Worm (Caenorhabditis elegans): Measurements from ENCODE around the gene W01C8.5.
A peak's percentile ranks its signal among the peaks of the same experiment; 100 is the strongest.

Gene W01C8.5

DNA sequence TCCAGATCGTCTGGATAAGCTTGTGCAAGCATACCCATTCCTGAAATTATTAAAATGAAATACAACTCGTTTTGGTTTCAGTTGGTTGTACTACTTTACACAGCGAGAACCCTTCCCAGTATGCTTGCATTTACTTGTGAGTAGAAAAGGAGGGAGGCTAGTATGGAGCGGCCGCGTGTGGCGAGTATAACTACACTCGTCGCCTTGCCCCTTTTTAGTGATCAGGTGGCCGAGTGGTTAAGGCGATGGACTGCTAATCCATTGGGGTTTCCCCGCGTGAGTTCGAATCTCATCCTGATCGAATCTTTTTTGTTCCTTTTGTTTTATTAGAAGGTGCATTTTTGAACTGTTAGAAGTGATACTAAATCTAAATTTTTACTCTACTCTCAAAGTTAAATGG is 10.7 kb upstream of the W01C8.5 start (continued):
- TF ChIP-seq nhr-80 (tag; optimal IDR thresholded peaks at IDR 0.05) (no peak), let-526 (GFP tag; IDR thresholded peaks at IDR 0.05) (no peak), sdz-38 (tag; optimal IDR thresholded peaks at IDR 0.05) (no peak), snpc-1.3 (tag; optimal IDR thresholded peaks at IDR 0.05; ENCODE audit: insufficient read depth) (no peak), T07F8.4 (tag; optimal IDR thresholded peaks at IDR 0.05) (peak; percentile 83), nhr-27 (tag; optimal IDR thresholded peaks at IDR 0.05) (no peak), F55B11.4 (tag; optimal IDR thresholded peaks at IDR 0.05; ENCODE audit: borderline replicate concordance, insufficient read depth) (no peak), C17E4.6 (GFP tag; IDR thresholded peaks at IDR 0.05) (no peak), ceh-27 (GFP tag; optimal IDR thresholded peaks at IDR 0.05) (peak; percentile 70), Y56A3A.18 (GFP tag; IDR thresholded peaks at IDR 0.05) (peak; percentile 86), repo-1 (tag; optimal IDR thresholded peaks at IDR 0.05) (peak; percentile 49), ets-4 (GFP tag; optimal IDR thresholded peaks at IDR 0.05) (no peak), xnd-1 (tag; optimal IDR thresholded peaks at IDR 0.05) (no peak), somi-1 (GFP tag; optimal IDR thresholded peaks at IDR 0.05) (peak; percentile 58), zim-3 (tag; optimal IDR thresholded peaks at IDR 0.05) (peak; percentile 84), lir-1 (GFP tag; conservative IDR thresholded peaks at IDR 0.05) (0 out of 2 replicates have a peak, but pooled peaks have one; percentile 14), die-1 (tag; optimal IDR thresholded peaks at IDR 0.05) (peak; percentile 93), him-1 (tag; optimal IDR thresholded peaks at IDR 0.05) (peak; percentile 80), mel-28 (tag; optimal IDR thresholded peaks at IDR 0.05; ENCODE audit: borderline replicate concordance) (no peak), unc-62 (GFP tag; optimal IDR thresholded peaks at IDR 0.05) (no peak), T26A5.8 (tag; optimal IDR thresholded peaks at IDR 0.05) (peak; percentile 83), snpc-4 (GFP tag; optimal IDR thresholded peaks at IDR 0.05) (peak; percentile 71), snpc-4 (tag; optimal IDR thresholded peaks at IDR 0.05) (peak in 1 of 4 experiments; percentile 66), cebp-1 (GFP tag; IDR thresholded peaks at IDR 0.05) (no peak), cebp-1 (tag; optimal IDR thresholded peaks at IDR 0.05) (no peak), lsy-27 (tag; optimal IDR thresholded peaks at IDR 0.05; ENCODE audit: borderline replicate concordance, insufficient read depth) (peak; percentile 51), lin-54 (GFP tag; optimal IDR thresholded peaks at IDR 0.05) (peak; percentile 53), nfya-1 (tag; optimal IDR thresholded peaks at IDR 0.05; ENCODE audit: borderline replicate concordance, insufficient read depth) (no peak), F57A8.1 (GFP tag; optimal IDR thresholded peaks at IDR 0.05) (peak; percentile 77), mcd-1 (GFP tag; IDR thresholded peaks at IDR 0.05) (peak; percentile 69), F22D6.2 (tag; optimal IDR thresholded peaks at IDR 0.05) (no peak), ama-1 (optimal IDR thresholded peaks at IDR 0.05) (no peak), ama-1 (GFP tag; optimal IDR thresholded peaks at IDR 0.05) (peak in 1 of 2 experiments; percentile 65), snpc-3.4 (tag; optimal IDR thresholded peaks at IDR 0.05) (peak; percentile 85), madf-3 (GFP tag; IDR thresholded peaks at IDR 0.05) (no peak), ccch-3 (GFP tag; optimal IDR thresholded peaks at IDR 0.05) (no peak), madf-8 (GFP tag; conservative IDR thresholded peaks at IDR 0.05) (no peak), ZK185.1 (tag; optimal IDR thresholded peaks at IDR 0.05; ENCODE audit: poor library complexity, severe bottlenecking) (peak; percentile 81), F49E8.2 (tag; optimal IDR thresholded peaks at IDR 0.05; ENCODE audit: insufficient read depth) (no peak), tlf-1 (GFP tag; optimal IDR thresholded peaks at IDR 0.05) (peak; percentile 29), ceh-100 (GFP tag; IDR thresholded peaks at IDR 0.05) (no peak; the same call in 1 of the 2 replicates), lsl-1 (GFP tag; optimal IDR thresholded peaks at IDR 0.05) (no peak), tbx-9 (tag; optimal IDR thresholded peaks at IDR 0.05; ENCODE audit: borderline replicate concordance) (no peak), gei-17 (GFP tag; optimal IDR thresholded peaks at IDR 0.05) (peak; percentile 36), lin-35 (GFP tag; optimal IDR thresholded peaks at IDR 0.05) (no peak), C06A6.2 (GFP tag; conservative IDR thresholded peaks at IDR 0.05) (peak; percentile 63; the same call in 1 of the 2 replicates), egl-18 (GFP tag; IDR thresholded peaks at IDR 0.05) (peak; percentile 35; the same call in 1 of the 2 replicates), attf-3 (GFP tag; conservative IDR thresholded peaks at IDR 0.05) (peak; percentile 57; the same call in 1 of the 2 replicates)
